Fruit fly (Drosophila melanogaster): Measurements from ENCODE around the gene psidin.
A peak's percentile ranks its signal among the peaks of the same experiment; 100 is the strongest.

Gene psidin

dm6 chr3R:19985376-19985775 is 36.1 kb upstream of the psidin start:
- no peak for TF ChIP-seq ro (GFP tag; IDR thresholded peaks at IDR 0.05)
- peak; percentile 75 for TF ChIP-seq Ets65A (GFP tag)
- peak; percentile 12 for TF ChIP-seq exex (tag; optimal IDR thresholded peaks at IDR 0.05)
- peak; percentile 51 for TF ChIP-seq lab (GFP tag; optimal IDR thresholded peaks at IDR 0.05)
- peak; percentile 45 for TF ChIP-seq Hey (tag; optimal IDR thresholded peaks at IDR 0.05)

- no peak for TF ChIP-seq H15 (GFP tag; IDR thresholded peaks at IDR 0.05)
- TF ChIP-seq Myb (GFP tag; optimal IDR thresholded peaks at IDR 0.05) = no peak
- TF ChIP-seq CG32767 (GFP tag; IDR thresholded peaks at IDR 0.05) = no peak
- TF ChIP-seq ci (GFP tag; IDR thresholded peaks at IDR 0.05) = no peak
- peak; percentile 59 for TF ChIP-seq zen (tag; optimal IDR thresholded peaks at IDR 0.05)
- no peak for TF ChIP-seq CG9727 (GFP tag; optimal IDR thresholded peaks at IDR 0.05)
- TF ChIP-seq vnd (GFP tag; IDR thresholded peaks at IDR 0.05; ENCODE audit: partially characterized antibody) = no peak
- peak; percentile 22 for TF ChIP-seq HLHmδ (GFP tag; optimal IDR thresholded peaks at IDR 0.05)
- TF ChIP-seq kah (GFP tag; optimal IDR thresholded peaks at IDR 0.05) = no peak
- TF ChIP-seq CG16779 (GFP tag; IDR thresholded peaks at IDR 0.05) = no peak
- TF ChIP-seq CG2129 (GFP tag; IDR thresholded peaks at IDR 0.05; ENCODE audit: partially characterized antibody) = no peak
- TF ChIP-seq bab2 (GFP tag; optimal IDR thresholded peaks at IDR 0.05) = no peak
- TF ChIP-seq fd102C (GFP tag; optimal IDR thresholded peaks at IDR 0.05) = peak; percentile 19
- TF ChIP-seq CG8924 (tag; optimal IDR thresholded peaks at IDR 0.05) = peak; percentile 13
- TF ChIP-seq CG6689 (GFP tag; IDR thresholded peaks at IDR 0.05) = no peak
- peak; percentile 99 for TF ChIP-seq D (optimal IDR thresholded peaks at IDR 0.05)
- peak; percentile 34 for TF ChIP-seq D (GFP tag; optimal IDR thresholded peaks at IDR 0.05)
- TF ChIP-seq twi (tag; optimal IDR thresholded peaks at IDR 0.05) = peak; percentile 71
- peak; percentile 50 for TF ChIP-seq ac (GFP tag; optimal IDR thresholded peaks at IDR 0.05)
- no peak for TF ChIP-seq prd (optimal IDR thresholded peaks at IDR 0.05)
- TF ChIP-seq prd (GFP tag; IDR thresholded peaks at IDR 0.05) = peak; percentile 35; the same call in 2 of the 3 replicates
- no peak for TF ChIP-seq CG15011 (GFP tag; optimal IDR thresholded peaks at IDR 0.05)
- TF ChIP-seq CG15696 (tag; optimal IDR thresholded peaks at IDR 0.05) = peak; percentile 51
- peak; percentile 71 for TF ChIP-seq pros (GFP tag; optimal IDR thresholded peaks at IDR 0.05)
- TF ChIP-seq CG7271 (tag; optimal IDR thresholded peaks at IDR 0.05) = peak; percentile 50
- no peak for TF ChIP-seq exex (tag; optimal IDR thresholded peaks at IDR 0.05)
- TF ChIP-seq wdn (GFP tag; IDR thresholded peaks at IDR 0.05) = no peak
- no peak for TF ChIP-seq CG43689 (GFP tag; IDR thresholded peaks at IDR 0.05)
- TF ChIP-seq pan (optimal IDR thresholded peaks at IDR 0.05) = no peak
- TF ChIP-seq pan (GFP tag; optimal IDR thresholded peaks at IDR 0.05 in 1 of 2, IDR thresholded peaks at IDR 0.05 in 1 of 2) = no peak
- no peak for TF ChIP-seq kay (GFP tag; optimal IDR thresholded peaks at IDR 0.05)
- peak; percentile 84 for TF ChIP-seq onecut (GFP tag; IDR thresholded peaks at IDR 0.05)
- TF ChIP-seq jing (GFP tag; optimal IDR thresholded peaks at IDR 0.05) = no peak
- peak; percentile 77 for TF ChIP-seq CG15479 (GFP tag; optimal IDR thresholded peaks at IDR 0.05)
- peak in 1 of 2 experiments; percentile 87 for TF ChIP-seq tll (GFP tag; optimal IDR thresholded peaks at IDR 0.05)
- TF ChIP-seq Kr (GFP tag; optimal IDR thresholded peaks at IDR 0.05) = peak; percentile 89
- no peak for TF ChIP-seq eyg (GFP tag; optimal IDR thresholded peaks at IDR 0.05)
- peak; percentile 74 for TF ChIP-seq kni (GFP tag; optimal IDR thresholded peaks at IDR 0.05)
- peak; percentile 1 for TF ChIP-seq Med (GFP tag)
- peak; percentile 33 for TF ChIP-seq CG13894 (tag; optimal IDR thresholded peaks at IDR 0.05)
These were observed 26.1 kb upstream of the psidin start for dm6 chr3R:19995408-19995807.

Measured in whole organism, embryonic.